Worm (Caenorhabditis elegans): ENCODE data around the gene C54E4.1.

ce11 chrIV:2170332-2170731, 5.1 kb upstream of the C54E4.1 start:
- TF ChIP-seq ztf-11 (tag; optimal IDR thresholded peaks at IDR 0.05) (no peak), nhr-237 (tag; optimal IDR thresholded peaks at IDR 0.05) (no peak), snpc-4 (tag; optimal IDR thresholded peaks at IDR 0.05) (no peak), nhr-11 (tag; optimal IDR thresholded peaks at IDR 0.05) (no peak), lsy-2 (tag; optimal IDR thresholded peaks at IDR 0.05) (no peak), elt-1 (tag; optimal IDR thresholded peaks at IDR 0.05) (no peak), F13H6.1 (tag; optimal IDR thresholded peaks at IDR 0.05) (no peak), crh-2 (tag; optimal IDR thresholded peaks at IDR 0.05) (no peak), unc-39 (tag; optimal IDR thresholded peaks at IDR 0.05) (no peak), aly-2 (tag; optimal IDR thresholded peaks at IDR 0.05) (no peak), zag-1 (tag; optimal IDR thresholded peaks at IDR 0.05) (no peak), ZK546.5 (tag; optimal IDR thresholded peaks at IDR 0.05) (no peak), mdl-1 (tag; optimal IDR thresholded peaks at IDR 0.05) (no peak), mbf-1 (tag; optimal IDR thresholded peaks at IDR 0.05) (no peak)
